Worm (Caenorhabditis elegans) whole organism, L3 larva: ENCODE measurements around the gene D1025.1.

Source experiments
- R02D3.7 ChIP-seq: fragments of 150-350 bp; optimal IDR thresholded peaks from 2 replicates; lab custom pipeline; 2014; ENCODE audit warnings: missing biosample characterization, missing genetic modification characterization
- aly-2 ChIP-seq: fragments of 150-350 bp; optimal IDR thresholded peaks from 2 replicates; lab custom pipeline; 2014; ENCODE audit warnings: missing biosample characterization, missing genetic modification characterization
- elt-3 ChIP-seq, 3 experiments: fragments of 150-350 bp in 1 of 3; sonication (generic microtip) in 2 of 3; optimal IDR thresholded peaks; 2 replicates in 2 of 3; 4 replicates in 1 of 3; lab custom pipeline; 2014 to 2017; ENCODE audit warnings: missing biosample characterization in 3 of 3, missing genetic modification characterization in 3 of 3
- fos-1 ChIP-seq: fragments of 150-350 bp; optimal IDR thresholded peaks from 2 replicates; lab custom pipeline; 2014; ENCODE audit warnings: missing biosample characterization, missing genetic modification characterization
- jun-1 ChIP-seq: fragments of 150-350 bp; optimal IDR thresholded peaks from 2 replicates; lab custom pipeline; 2014; ENCODE audit warnings: missing biosample characterization, missing genetic modification reagents, missing genetic modification characterization
- nfya-1 ChIP-seq: sonication (generic microtip); optimal IDR thresholded peaks from 2 replicates; lab custom pipeline; 2017; ENCODE audit warnings: missing genetic modification characterization, mild to moderate bottlenecking, missing compliant biosample characterization, antibody characterized with exemption, moderate library complexity; ENCODE audit not compliant: insufficient read depth
- nhr-12 ChIP-seq: fragments of 150-350 bp; optimal IDR thresholded peaks from 2 replicates; lab custom pipeline; 2014; ENCODE audit warnings: missing biosample characterization, missing genetic modification characterization
- nhr-237 ChIP-seq: fragments of 150-350 bp; optimal IDR thresholded peaks from 2 replicates; lab custom pipeline; 2014; ENCODE audit warnings: missing biosample characterization, missing genetic modification characterization
- nhr-25 ChIP-seq: sonication (generic microtip); optimal IDR thresholded peaks from 2 replicates; lab custom pipeline; 2017; ENCODE audit warnings: missing biosample characterization, missing genetic modification characterization
- nhr-77 ChIP-seq: fragments of 150-350 bp; optimal IDR thresholded peaks from 2 replicates; lab custom pipeline; 2014; ENCODE audit warnings: missing biosample characterization, missing genetic modification characterization
- snpc-4 ChIP-seq: fragments of 150-350 bp; optimal IDR thresholded peaks from 2 replicates; lab custom pipeline; 2014; ENCODE audit warnings: missing biosample characterization, missing genetic modification characterization
- unc-62 ChIP-seq: fragments of 150-350 bp; sonication (generic microtip); optimal IDR thresholded peaks from 4 replicates; lab custom pipeline; 2014; ENCODE audit warnings: missing biosample characterization, missing genetic modification reagents, missing genetic modification characterization
- zag-1 ChIP-seq: fragments of 150-350 bp; optimal IDR thresholded peaks from 2 replicates; lab custom pipeline; 2014; ENCODE audit warnings: missing biosample characterization, missing genetic modification characterization
- ztf-11 ChIP-seq: fragments of 150-350 bp; optimal IDR thresholded peaks from 2 replicates; lab custom pipeline; 2014; ENCODE audit warnings: missing biosample characterization, missing genetic modification characterization

ce11 chrX:14520463-14520862 lies at the start of gene D1025.1:
- TF ChIP-seq jun-1 (tag; lab: Kevin White, UChicago) (no peak), nhr-12 (tag; lab: Kevin White, UChicago) (no peak), unc-62 (GFP tag; lab: Kevin White, UChicago) (no peak), R02D3.7 (no peak), aly-2 (tag; lab: Kevin White, UChicago) (no peak), nfya-1 (tag; lab: Kevin White, UChicago) (no peak), nhr-237 (no peak), nhr-77 (no peak), zag-1 (tag; lab: Kevin White, UChicago) (no peak), snpc-4 (tag; lab: Kevin White, UChicago) (no peak), fos-1 (no peak), elt-3 (tag; optimal IDR thresholded peaks at IDR 0.05; lab: Kevin White, UChicago) (no peak), nhr-25 (no peak), ztf-11 (tag; lab: Kevin White, UChicago) (no peak)
